Fruit fly (Drosophila melanogaster): ENCODE measurements around the gene Fim.

Fim gene

dm6 chrX:17297070-17297689, 4.5 kb downstream of the Fim start (continued):
- TF ChIP-seq CG15011 (GFP tag; optimal IDR thresholded peaks at IDR 0.05) (no peak), ttk (GFP tag; IDR thresholded peaks at IDR 0.05) (peak; percentile 30; the same call in 1 of the 2 replicates), ewg (GFP tag; optimal IDR thresholded peaks at IDR 0.05) (peak; percentile 44), crp (GFP tag; optimal IDR thresholded peaks at IDR 0.05) (no peak), ash1 (GFP tag; optimal IDR thresholded peaks at IDR 0.05) (no peak), Nf-YC (tag; optimal IDR thresholded peaks at IDR 0.05) (no peak), D19B (GFP tag; optimal IDR thresholded peaks at IDR 0.05) (no peak), CG8944 (GFP tag; optimal IDR thresholded peaks at IDR 0.05) (peak; percentile 23), CG7357 (GFP tag; IDR thresholded peaks at IDR 0.05) (peak; percentile 33; the same call in 1 of the 3 replicates), dpn (GFP tag; optimal IDR thresholded peaks at IDR 0.05) (peak in 1 of 2 experiments; percentile 30), CG10565 (GFP tag; optimal IDR thresholded peaks at IDR 0.05) (no peak), D19A (tag; optimal IDR thresholded peaks at IDR 0.05) (peak; percentile 95), lola (GFP tag; optimal IDR thresholded peaks at IDR 0.05) (peak in 1 of 3 experiments; percentile 37), CG18599 (GFP tag; optimal IDR thresholded peaks at IDR 0.05) (no peak), peb (GFP tag; IDR thresholded peaks at IDR 0.05) (no peak), Lpt (GFP tag; optimal IDR thresholded peaks at IDR 0.05) (no peak), nom (GFP tag; optimal IDR thresholded peaks at IDR 0.05) (no peak), aop (GFP tag; IDR thresholded peaks at IDR 0.05) (no peak), CG16863 (GFP tag; optimal IDR thresholded peaks at IDR 0.05) (peak; percentile 31), CG1233 (GFP tag; optimal IDR thresholded peaks at IDR 0.05) (no peak), Trl (optimal IDR thresholded peaks at IDR 0.05) (no peak), Trl (GFP tag; optimal IDR thresholded peaks at IDR 0.05) (peak; percentile 29), Dip3 (GFP tag; optimal IDR thresholded peaks at IDR 0.05) (no peak), CG18262 (tag; optimal IDR thresholded peaks at IDR 0.05) (peak; percentile 65), Bdp1 (GFP tag; optimal IDR thresholded peaks at IDR 0.05) (peak; percentile 10), CG12744 (GFP tag; optimal IDR thresholded peaks at IDR 0.05) (no peak), Taf1 (GFP tag; IDR thresholded peaks at IDR 0.05) (no peak), HLH54F (GFP tag; optimal IDR thresholded peaks at IDR 0.05) (no peak), Six4 (GFP tag; optimal IDR thresholded peaks at IDR 0.05) (no peak), pb (GFP tag; optimal IDR thresholded peaks at IDR 0.05) (no peak), vfl (GFP tag; optimal IDR thresholded peaks at IDR 0.05) (no peak), CG9609 (GFP tag; optimal IDR thresholded peaks at IDR 0.05) (peak; percentile 5), Usf (GFP tag; optimal IDR thresholded peaks at IDR 0.05) (no peak), tup (GFP tag; optimal IDR thresholded peaks at IDR 0.05) (no peak), CG13424 (tag; optimal IDR thresholded peaks at IDR 0.05) (peak; percentile 8), CG10979 (tag; optimal IDR thresholded peaks at IDR 0.05) (peak; percentile 55), CG6813 (GFP tag; optimal IDR thresholded peaks at IDR 0.05) (no peak), ci (GFP tag; IDR thresholded peaks at IDR 0.05) (peak; percentile 75; the same call in 2 of the 3 replicates), CG7839 (tag; optimal IDR thresholded peaks at IDR 0.05) (peak; percentile 18), CG13123 (GFP tag; optimal IDR thresholded peaks at IDR 0.05) (no peak), CG14860 (GFP tag; IDR thresholded peaks at IDR 0.05; ENCODE audit: partially characterized antibody) (no peak), CG32772 (GFP tag; IDR thresholded peaks at IDR 0.05) (no peak), CG12299 (tag; optimal IDR thresholded peaks at IDR 0.05) (no peak), NfI (GFP tag; optimal IDR thresholded peaks at IDR 0.05) (peak; percentile 12), tio (GFP tag; optimal IDR thresholded peaks at IDR 0.05) (peak; percentile 10), CG11560 (tag; IDR thresholded peaks at IDR 0.05) (no peak), gcm (GFP tag; optimal IDR thresholded peaks at IDR 0.05) (no peak), insv (GFP tag; optimal IDR thresholded peaks at IDR 0.05) (no peak), slp2 (GFP tag; optimal IDR thresholded peaks at IDR 0.05) (peak; percentile 4), jumu (GFP tag; optimal IDR thresholded peaks at IDR 0.05) (peak; percentile 43)

Data from whole organism, embryonic.